Fruit fly (Drosophila melanogaster) Kc167 (cell line): ENCODE data around the gene CG9471.

Source experiments
- Myc ChIP-seq: fragments of >200 bp; optimal IDR thresholded peaks from 2 replicates; lab custom pipeline; 2017; ENCODE audit warnings: missing external identifiers
- Sin3A ChIP-seq: fragments of >200 bp; optimal IDR thresholded peaks from 2 replicates; lab custom pipeline; 2018; ENCODE audit warnings: missing external identifiers
- h ChIP-seq: fragments of >200 bp; optimal IDR thresholded peaks from 3 replicates; lab custom pipeline; 2018; ENCODE audit warnings: missing external identifiers
- insv ChIP-seq: fragments of >200 bp; optimal IDR thresholded peaks from 3 replicates; lab custom pipeline; 2018; ENCODE audit warnings: missing external identifiers
- psq ChIP-seq: fragments of >200 bp; optimal IDR thresholded peaks from 2 replicates; lab custom pipeline; 2017; ENCODE audit warnings: missing external identifiers
- ttk ChIP-seq: sonication (Bioruptor generic); optimal IDR thresholded peaks from 2 replicates; lab custom pipeline; 2017; ENCODE audit warnings: missing external identifiers

- TF ChIP-seq Myc (no peak), h (lab: Kevin White, UChicago) (no peak), Sin3A (lab: Kevin White, UChicago) (no peak), psq (lab: Kevin White, UChicago) (no peak), insv (lab: Kevin White, UChicago) (no peak), ttk (lab: Kevin White, UChicago) (no peak)
Measured at dm6 chr3R:9767620-9768592, 3.4 kb downstream of the CG9471 start, which contains the start of gene Naa80.
